2 fruit fly cellular contexts compared by ENCODE assay signal in the genomic region with DNA sequence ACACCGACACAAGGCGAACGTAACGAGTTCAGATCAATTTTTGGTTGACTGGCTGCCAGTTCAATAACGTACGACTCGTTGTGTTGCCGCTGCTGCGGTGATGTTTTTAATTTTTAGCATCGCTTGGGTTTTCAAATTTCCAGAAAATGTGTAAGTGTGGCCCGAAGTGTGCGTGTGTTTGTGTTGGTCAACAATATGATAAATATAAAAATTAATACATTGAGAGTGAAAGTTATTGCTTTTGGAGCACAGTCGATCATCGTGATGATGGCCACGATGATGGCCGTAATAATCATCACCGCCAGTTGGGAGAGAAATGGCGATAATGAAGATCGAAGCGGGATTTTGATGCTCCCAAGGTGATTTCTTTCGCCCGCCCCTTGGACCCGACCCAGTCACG.
A peak's percentile ranks its signal among the peaks of the same experiment; 100 is the strongest.
TF ChIP-seq lines count a peak whose summit lies in the region.

No protein-coding gene starts in this region.

- no peak for TF ChIP-seq CTCF in whole organism, embryonic (GFP tag; optimal IDR thresholded peaks at IDR 0.05; lab: Kevin White, UChicago)

TF ChIP-seq in whole organism, embryonic, 481 proteins besides CTCF, POLR2A, EP300 and RAD21:
- peak; percentile 93 for TF ChIP-seq Blimp-1 (GFP tag; optimal IDR thresholded peaks at IDR 0.05; lab: Kevin White, UChicago)
- no peak for TF ChIP-seq HmgZ (tag; optimal IDR thresholded peaks at IDR 0.05; lab: Kevin White, UChicago)
- no peak for TF ChIP-seq CG10462 (GFP tag; optimal IDR thresholded peaks at IDR 0.05; lab: Kevin White, UChicago)
- peak; percentile 14 for TF ChIP-seq pros (GFP tag; optimal IDR thresholded peaks at IDR 0.05; lab: Kevin White, UChicago)
- no peak for TF ChIP-seq CG6254 (GFP tag; optimal IDR thresholded peaks at IDR 0.05; lab: Kevin White, UChicago)
- no peak for TF ChIP-seq CG17612 (GFP tag; IDR thresholded peaks at IDR 0.05; lab: Robert Waterston, UW)
- peak in 1 of 2 experiments; percentile 32 for TF ChIP-seq Hr78 (GFP tag; optimal IDR thresholded peaks at IDR 0.05; lab: Kevin White, UChicago)
- peak; percentile 75 for TF ChIP-seq CG7745 (tag; optimal IDR thresholded peaks at IDR 0.05; lab: Kevin White, UChicago)
- no peak for TF ChIP-seq trh (GFP tag; optimal IDR thresholded peaks at IDR 0.05; lab: Kevin White, UChicago)
- TF ChIP-seq abd-A (tag; optimal IDR thresholded peaks at IDR 0.05; lab: Kevin White, UChicago) = peak; percentile 60
- peak; percentile 34 for TF ChIP-seq kni (GFP tag; optimal IDR thresholded peaks at IDR 0.05; lab: Kevin White, UChicago)

TF ChIP-seq in whole organism, prepupa, 60 proteins besides CTCF, POLR2A, EP300 and RAD21:
- no peak for TF ChIP-seq net (GFP tag; optimal IDR thresholded peaks at IDR 0.05; lab: Kevin White, UChicago)
- TF ChIP-seq Eip78C (GFP tag; lab: Kevin White, UChicago) = peak; percentile 9
- no peak for TF ChIP-seq salr (GFP tag; optimal IDR thresholded peaks at IDR 0.05; lab: Kevin White, UChicago)
- no peak for TF ChIP-seq CG8319 (GFP tag; optimal IDR thresholded peaks at IDR 0.05; lab: Kevin White, UChicago)
- no peak for TF ChIP-seq CG7368 (GFP tag; optimal IDR thresholded peaks at IDR 0.05; lab: Kevin White, UChicago)
- TF ChIP-seq CG6163 (GFP tag; IDR thresholded peaks at IDR 0.05; lab: Robert Waterston, UW) = no peak
- TF ChIP-seq Blimp-1 (GFP tag; optimal IDR thresholded peaks at IDR 0.05; lab: Kevin White, UChicago) = peak; percentile 59
- no peak for TF ChIP-seq CG3919 (GFP tag; optimal IDR thresholded peaks at IDR 0.05; lab: Kevin White, UChicago)
